Worm (Caenorhabditis elegans) whole organism, L1 larva: Measurements from ENCODE around the gene Y16B4A.2.

ENCODE experiments used
- xbp-1 ChIP-seq: sonication (generic microtip); optimal IDR thresholded peaks from 2 replicates; lab custom pipeline; 2016; ENCODE audit warnings: missing genetic modification characterization, missing compliant biosample characterization

The Y16B4A.2 gene

DNA sequence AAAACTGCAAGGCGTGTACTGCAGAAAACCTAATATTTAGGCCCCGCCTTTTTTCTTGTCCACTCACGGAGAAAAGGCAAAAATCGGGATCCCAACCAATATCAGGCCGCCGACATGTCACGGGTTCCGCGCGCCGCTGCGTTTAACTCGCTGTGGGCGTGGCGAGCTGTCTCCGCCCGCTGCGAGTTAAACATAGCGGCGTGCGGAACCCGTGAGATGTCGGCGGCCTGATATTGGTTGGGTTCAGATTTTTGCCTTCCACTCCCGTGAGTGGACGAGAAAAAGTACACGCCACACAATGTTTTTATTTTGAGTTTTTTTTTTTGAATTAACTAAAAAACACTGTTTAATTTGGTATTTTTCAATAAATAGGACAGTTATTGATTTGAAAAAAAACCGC lies 56.2 kb downstream of the Y16B4A.2 start:
- TF ChIP-seq xbp-1 (tag; lab: Kevin White, UChicago) = no peak
